Worm (Caenorhabditis elegans) whole organism, L2 larva: ENCODE data around the gene disl-2.

Experiments
- aly-2 ChIP-seq: fragments of 150-350 bp; optimal IDR thresholded peaks from 2 replicates; lab custom pipeline; 2014; ENCODE audit warnings: missing biosample characterization, missing genetic modification characterization
- mab-5 ChIP-seq: fragments of 150-350 bp; optimal IDR thresholded peaks from 2 replicates; lab custom pipeline; 2014; ENCODE audit warnings: missing biosample characterization, missing genetic modification characterization
- nhr-129 ChIP-seq: fragments of 150-350 bp; optimal IDR thresholded peaks from 2 replicates; lab custom pipeline; 2014; ENCODE audit warnings: missing biosample characterization, missing genetic modification characterization
- unc-62 ChIP-seq: fragments of 150-350 bp; optimal IDR thresholded peaks from 2 replicates; lab custom pipeline; 2014; ENCODE audit warnings: missing biosample characterization, missing genetic modification reagents, missing genetic modification characterization

- no peak for TF ChIP-seq mab-5 (tag; lab: Kevin White, UChicago)
- no peak for TF ChIP-seq aly-2 (tag; lab: Kevin White, UChicago)
- TF ChIP-seq nhr-129 (tag; lab: Kevin White, UChicago) = no peak
- no peak for TF ChIP-seq unc-62
These were observed 35.4 kb upstream of the disl-2 start, which contains the start of gene W03A5.1 for ce11 chrIII:5407588-5407987.
